Fruit fly (Drosophila melanogaster): ENCODE results near the gene Sid.

Sid gene

dm6 chr3R:28629186-28629979 is 41.1 kb upstream of the Sid start (continued):
- TF ChIP-seq phol (tag; optimal IDR thresholded peaks at IDR 0.05): peak; percentile 39
- peak; percentile 23 for TF ChIP-seq grau (tag; optimal IDR thresholded peaks at IDR 0.05)
- TF ChIP-seq CG11696 (GFP tag; IDR thresholded peaks at IDR 0.05): peak; percentile 62
- no peak for TF ChIP-seq aop (GFP tag; IDR thresholded peaks at IDR 0.05)
- no peak for TF ChIP-seq sc (optimal IDR thresholded peaks at IDR 0.05)
- TF ChIP-seq sc (GFP tag; optimal IDR thresholded peaks at IDR 0.05): no peak
- no peak for TF ChIP-seq CG14014 (GFP tag; IDR thresholded peaks at IDR 0.05)
- TF ChIP-seq CG10431 (GFP tag; optimal IDR thresholded peaks at IDR 0.05): no peak
- TF ChIP-seq emc (GFP tag; optimal IDR thresholded peaks at IDR 0.05): no peak
- no peak for TF ChIP-seq CG1529 (GFP tag; optimal IDR thresholded peaks at IDR 0.05)
- TF ChIP-seq Camta (GFP tag; optimal IDR thresholded peaks at IDR 0.05): no peak
- TF ChIP-seq tna (GFP tag; IDR thresholded peaks at IDR 0.05; ENCODE audit: partially characterized antibody): no peak
- no peak for TF ChIP-seq Spps (tag; optimal IDR thresholded peaks at IDR 0.05)
- no peak for TF ChIP-seq CG13123 (GFP tag; optimal IDR thresholded peaks at IDR 0.05)
- no peak for TF ChIP-seq Abd-B (GFP tag; optimal IDR thresholded peaks at IDR 0.05)
- TF ChIP-seq Sox102F (GFP tag; optimal IDR thresholded peaks at IDR 0.05): no peak
- no peak for TF ChIP-seq ERR (GFP tag; optimal IDR thresholded peaks at IDR 0.05)
- no peak for TF ChIP-seq sisA (GFP tag; IDR thresholded peaks at IDR 0.05)
- TF ChIP-seq kni (GFP tag; optimal IDR thresholded peaks at IDR 0.05): no peak
- no peak for TF ChIP-seq slou (GFP tag; optimal IDR thresholded peaks at IDR 0.05)
- TF ChIP-seq gsb-n (tag; optimal IDR thresholded peaks at IDR 0.05): no peak
- no peak for TF ChIP-seq Elba2 (GFP tag; optimal IDR thresholded peaks at IDR 0.05)
- no peak for TF ChIP-seq CG1233 (GFP tag; optimal IDR thresholded peaks at IDR 0.05)
- TF ChIP-seq btn (GFP tag; optimal IDR thresholded peaks at IDR 0.05): no peak
- TF ChIP-seq Ets65A (GFP tag): no peak
- no peak for TF ChIP-seq Lpt (GFP tag; optimal IDR thresholded peaks at IDR 0.05)
- no peak for TF ChIP-seq lab (GFP tag; optimal IDR thresholded peaks at IDR 0.05)
- peak; percentile 11 for TF ChIP-seq CG11723 (GFP tag; optimal IDR thresholded peaks at IDR 0.05)
- no peak for TF ChIP-seq Fer1 (GFP tag; optimal IDR thresholded peaks at IDR 0.05)
- TF ChIP-seq sens (GFP tag): peak; percentile 17
- no peak for TF ChIP-seq B-H2 (GFP tag; optimal IDR thresholded peaks at IDR 0.05)
- TF ChIP-seq CG43689 (GFP tag; IDR thresholded peaks at IDR 0.05): no peak
- TF ChIP-seq Mes4 (GFP tag; optimal IDR thresholded peaks at IDR 0.05): no peak
- no peak for TF ChIP-seq slp2 (GFP tag; optimal IDR thresholded peaks at IDR 0.05)
- TF ChIP-seq CG30020 (tag; optimal IDR thresholded peaks at IDR 0.05): no peak
- TF ChIP-seq Kr (GFP tag; optimal IDR thresholded peaks at IDR 0.05): no peak
- TF ChIP-seq CG7745 (tag; optimal IDR thresholded peaks at IDR 0.05): no peak
- no peak for TF ChIP-seq CG7786 (GFP tag; optimal IDR thresholded peaks at IDR 0.05)
- TF ChIP-seq org-1 (GFP tag; optimal IDR thresholded peaks at IDR 0.05): no peak
- TF ChIP-seq CG10543 (GFP tag; optimal IDR thresholded peaks at IDR 0.05): no peak
- no peak for TF ChIP-seq CG9876 (GFP tag; optimal IDR thresholded peaks at IDR 0.05)
- no peak for TF ChIP-seq dan (GFP tag; IDR thresholded peaks at IDR 0.05)
- TF ChIP-seq CG2875 (GFP tag; optimal IDR thresholded peaks at IDR 0.05): no peak
- no peak for TF ChIP-seq Med (GFP tag)
- no peak for TF ChIP-seq sens-2 (GFP tag; IDR thresholded peaks at IDR 0.05)
- TF ChIP-seq CG7963 (GFP tag; IDR thresholded peaks at IDR 0.05; ENCODE audit: partially characterized antibody): no peak
- TF ChIP-seq CG6272 (GFP tag; IDR thresholded peaks at IDR 0.05): no peak
- TF ChIP-seq CTCF (GFP tag; optimal IDR thresholded peaks at IDR 0.05): no peak
- TF ChIP-seq klu (GFP tag; IDR thresholded peaks at IDR 0.05): no peak
- TF ChIP-seq pan (optimal IDR thresholded peaks at IDR 0.05): no peak
- TF ChIP-seq pan (GFP tag; optimal IDR thresholded peaks at IDR 0.05 in 1 of 2, IDR thresholded peaks at IDR 0.05 in 1 of 2): no peak
- TF ChIP-seq CG8944 (GFP tag; optimal IDR thresholded peaks at IDR 0.05): no peak
